Worm (Caenorhabditis elegans): ENCODE measurements around the gene subs-4.
A peak's percentile ranks its signal among the peaks of the same experiment; 100 is the strongest.

subs-4 gene

ce11 chrIII:11381922-11382321, at the start of gene subs-4:
TSS of gene subs-4 (plus strand) at chrIII:11382222.
- TF ChIP-seq fkh-6 (tag; optimal IDR thresholded peaks at IDR 0.05) (no peak), ceh-24 (tag; optimal IDR thresholded peaks at IDR 0.05) (no peak), T23F11.4 (GFP tag; optimal IDR thresholded peaks at IDR 0.05) (no peak), K02D7.2 (tag; optimal IDR thresholded peaks at IDR 0.05) (no peak), pax-1 (tag; optimal IDR thresholded peaks at IDR 0.05) (no peak), ceh-9 (tag; optimal IDR thresholded peaks at IDR 0.05) (no peak), pros-1 (tag; optimal IDR thresholded peaks at IDR 0.05) (no peak), ttx-3 (tag; optimal IDR thresholded peaks at IDR 0.05) (no peak), ceh-48 (tag; optimal IDR thresholded peaks at IDR 0.05) (no peak), nhr-11 (tag; optimal IDR thresholded peaks at IDR 0.05) (no peak), ceh-19 (GFP tag; optimal IDR thresholded peaks at IDR 0.05) (no peak), hlh-8 (tag; optimal IDR thresholded peaks at IDR 0.05) (no peak), ceh-45 (GFP tag; IDR thresholded peaks at IDR 0.05) (no peak), pqm-1 (tag; optimal IDR thresholded peaks at IDR 0.05) (no peak), ets-4 (tag; optimal IDR thresholded peaks at IDR 0.05) (no peak), unc-3 (GFP tag; conservative IDR thresholded peaks at IDR 0.05) (no peak), unc-3 (tag; optimal IDR thresholded peaks at IDR 0.05) (no peak)

- TF ChIP-seq pros-1 (tag; optimal IDR thresholded peaks at IDR 0.05) = no peak
- TF ChIP-seq Y22D7AL.16 (tag; optimal IDR thresholded peaks at IDR 0.05) = no peak
- TF ChIP-seq elt-4 (tag; optimal IDR thresholded peaks at IDR 0.05) = no peak
- TF ChIP-seq sdc-2 (tag; optimal IDR thresholded peaks at IDR 0.05) = no peak
- TF ChIP-seq lim-6 (tag; optimal IDR thresholded peaks at IDR 0.05) = no peak
- TF ChIP-seq ceh-45 (GFP tag; IDR thresholded peaks at IDR 0.05) = no peak
- TF ChIP-seq hlh-6 (tag; optimal IDR thresholded peaks at IDR 0.05) = no peak
- no peak for TF ChIP-seq fkh-6 (tag; optimal IDR thresholded peaks at IDR 0.05)
Observed at ce11 chrIII:11332306-11332705, 49.7 kb upstream of the subs-4 start.

ce11 chrIII:11333032-11333732, 48.8 kb upstream of the subs-4 start, which contains the start of gene T28D6.5:
TSS of gene T28D6.5 (plus strand) at chrIII:11333682.
- TF ChIP-seq sox-4 (tag; optimal IDR thresholded peaks at IDR 0.05) (no peak), hlh-8 (tag; optimal IDR thresholded peaks at IDR 0.05) (no peak), nhr-11 (tag; optimal IDR thresholded peaks at IDR 0.05) (no peak), unc-42 (tag; optimal IDR thresholded peaks at IDR 0.05) (peak; percentile 85)

ce11 chrIII:11334346-11334745, 47.7 kb upstream of the subs-4 start:
- TF ChIP-seq ceh-31 (tag; optimal IDR thresholded peaks at IDR 0.05) = peak; percentile 24
- TF ChIP-seq tbx-2 (tag; optimal IDR thresholded peaks at IDR 0.05) = no peak
- peak; percentile 48 for TF ChIP-seq unc-42 (tag; optimal IDR thresholded peaks at IDR 0.05)
- TF ChIP-seq ref-2 (tag; optimal IDR thresholded peaks at IDR 0.05) = peak; percentile 40
- TF ChIP-seq ceh-18 (tag; optimal IDR thresholded peaks at IDR 0.05) = peak; percentile 28

- TF ChIP-seq pax-1 (tag; optimal IDR thresholded peaks at IDR 0.05) (no peak), C08G9.2 (tag; optimal IDR thresholded peaks at IDR 0.05) (no peak), nhr-11 (tag; optimal IDR thresholded peaks at IDR 0.05) (no peak), ttx-3 (tag; optimal IDR thresholded peaks at IDR 0.05) (no peak), sdc-2 (tag; optimal IDR thresholded peaks at IDR 0.05) (no peak), tbx-7 (tag; optimal IDR thresholded peaks at IDR 0.05) (no peak), rnt-1 (tag; optimal IDR thresholded peaks at IDR 0.05) (no peak), pha-2 (tag; optimal IDR thresholded peaks at IDR 0.05) (no peak), npax-4 (tag; optimal IDR thresholded peaks at IDR 0.05) (no peak), dmd-4 (tag; optimal IDR thresholded peaks at IDR 0.05; ENCODE audit: borderline replicate concordance) (no peak), eyg-1 (tag; optimal IDR thresholded peaks at IDR 0.05) (no peak)
Observed at ce11 chrIII:11336072-11336471, 46.0 kb upstream of the subs-4 start.
